Worm (Caenorhabditis elegans) whole organism, L1 larva: ENCODE data around the gene Y59A8B.26.

Source experiments
- isw-1 ChIP-seq: fragments of 200-800 bp; sonication (Bioruptor generic); IDR thresholded peaks from 2 replicates; pipeline ENCODE4 v1.3.6; 2022; ENCODE audit warnings: missing genetic modification characterization, missing compliant biosample characterization
- lin-13 ChIP-seq: fragments of 150-350 bp; optimal IDR thresholded peaks from 2 replicates; lab custom pipeline; 2014; ENCODE audit warnings: missing biosample characterization, missing genetic modification reagents, missing genetic modification characterization
- mdl-1 ChIP-seq, 2 experiments: fragments of 150-350 bp; optimal IDR thresholded peaks; 2 replicates each; lab custom pipeline; 2014 to 2017; ENCODE audit warnings: missing biosample characterization in 2 of 2, missing genetic modification characterization in 2 of 2, inconsistent platforms in 1 of 2
- sox-4 ChIP-seq: sonication (generic microtip); optimal IDR thresholded peaks from 2 replicates; lab custom pipeline; 2016; ENCODE audit warnings: missing genetic modification characterization, missing compliant biosample characterization
- sptf-1 ChIP-seq: fragments of 150-350 bp; optimal IDR thresholded peaks from 2 replicates; lab custom pipeline; 2014; ENCODE audit warnings: missing biosample characterization, missing genetic modification characterization
- zag-1 ChIP-seq: fragments of 150-350 bp; optimal IDR thresholded peaks from 2 replicates; lab custom pipeline; 2014; ENCODE audit warnings: missing biosample characterization, missing genetic modification characterization
- ztf-11 ChIP-seq, 2 experiments: sonication (generic microtip); optimal IDR thresholded peaks; 2 replicates each; lab custom pipeline; 2016 to 2017; ENCODE audit warnings: missing genetic modification characterization in 2 of 2, missing biosample characterization in 1 of 2, missing compliant biosample characterization in 1 of 2

DNA sequence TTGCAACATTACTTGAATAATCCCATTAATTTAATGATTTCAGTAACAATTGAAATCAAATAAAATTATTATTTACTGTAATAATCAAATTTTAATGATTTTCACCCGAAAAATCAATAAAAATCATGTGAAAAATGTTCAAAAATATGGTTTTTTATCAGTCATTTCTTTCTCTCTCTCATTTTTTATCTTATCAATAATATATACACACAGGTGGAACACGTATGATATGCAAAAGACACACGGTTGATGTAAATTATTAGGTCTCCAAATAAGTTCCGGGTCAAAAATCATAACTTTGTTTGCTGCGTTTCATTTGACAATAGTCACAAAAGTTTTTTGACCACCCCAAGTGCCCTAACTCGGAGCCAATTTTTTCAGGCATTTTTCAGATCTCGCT lies 32.4 kb downstream of the Y59A8B.26 start:
- TF ChIP-seq isw-1 (GFP tag; lab: Robert Waterston, UW) (no peak), sptf-1 (tag; lab: Kevin White, UChicago) (no peak), ztf-11 (tag; optimal IDR thresholded peaks at IDR 0.05; lab: Kevin White, UChicago) (no peak), mdl-1 (tag; optimal IDR thresholded peaks at IDR 0.05; lab: Kevin White, UChicago) (no peak), lin-13 (GFP tag; lab: Kevin White, UChicago) (no peak), sox-4 (no peak), zag-1 (tag; lab: Kevin White, UChicago) (no peak)
